Worm (Caenorhabditis elegans): Measurements from ENCODE around the gene R05D3.3.
A peak's percentile ranks its signal among the peaks of the same experiment; 100 is the strongest.

The R05D3.3 gene

ce11 chrIII:8392307-8392706, 28.5 kb downstream of the R05D3.3 start:
- TF ChIP-seq Y105C5A.15 (GFP tag; IDR thresholded peaks at IDR 0.05) = no peak
- TF ChIP-seq unc-62 (GFP tag; optimal IDR thresholded peaks at IDR 0.05 in 1 of 2) = peak in 1 of 2 experiments; percentile 4
- no peak for TF ChIP-seq unc-62 (tag; optimal IDR thresholded peaks at IDR 0.05)
- peak in 1 of 2 experiments; percentile 28 for TF ChIP-seq mdl-1 (tag; optimal IDR thresholded peaks at IDR 0.05)
- TF ChIP-seq hlh-30 (tag; optimal IDR thresholded peaks at IDR 0.05; ENCODE audit: insufficient read depth) = peak; percentile 85
- no peak; the same call in 1 of the 2 replicates for TF ChIP-seq ctbp-1 (GFP tag; IDR thresholded peaks at IDR 0.05)
- TF ChIP-seq fkh-10 (GFP tag; optimal IDR thresholded peaks at IDR 0.05) = peak; percentile 27
- TF ChIP-seq lsy-2 (tag; optimal IDR thresholded peaks at IDR 0.05) = peak; percentile 33 to 56
- TF ChIP-seq dmd-6 (GFP tag; IDR thresholded peaks at IDR 0.05) = peak; percentile 14; the same call in 1 of the 2 replicates

- TF ChIP-seq gei-8 (GFP tag; optimal IDR thresholded peaks at IDR 0.05) = no peak
- no peak for TF ChIP-seq nhr-102 (tag; optimal IDR thresholded peaks at IDR 0.05)
- peak in 1 of 2 experiments; percentile 18 for TF ChIP-seq lsy-2 (tag; optimal IDR thresholded peaks at IDR 0.05)
- no peak for TF ChIP-seq ZK546.5 (tag; optimal IDR thresholded peaks at IDR 0.05)
- peak; percentile 93 for TF ChIP-seq aha-1 (tag)
- TF ChIP-seq unc-62 (GFP tag; optimal IDR thresholded peaks at IDR 0.05 in 1 of 2) = peak in 1 of 2 experiments; percentile 26
- TF ChIP-seq unc-62 (tag; optimal IDR thresholded peaks at IDR 0.05) = no peak
These were observed 30.8 kb downstream of the R05D3.3 start, which contains the start of gene ZK353.10 for ce11 chrIII:8394374-8395302. Gene ZK353.10 (minus strand): TSS chrIII:8394424.

ce11 chrIII:8395685-8396084, 31.9 kb downstream of the R05D3.3 start, which contains the start of gene ZK353.3:
Gene ZK353.3 (plus strand): TSS chrIII:8395985.
- TF ChIP-seq nhr-42 (GFP tag; IDR thresholded peaks at IDR 0.05) (no peak), dmd-8 (GFP tag; IDR thresholded peaks at IDR 0.05) (no peak), set-16 (GFP tag; IDR thresholded peaks at IDR 0.05) (no peak), mep-1 (tag; optimal IDR thresholded peaks at IDR 0.05) (no peak), Y75B8A.6 (GFP tag; IDR thresholded peaks at IDR 0.05) (no peak), ceh-20 (GFP tag; IDR thresholded peaks at IDR 0.05) (no peak), hlh-30 (tag; optimal IDR thresholded peaks at IDR 0.05; ENCODE audit: insufficient read depth) (no peak)

ce11 chrIII:8398411-8398810, 34.6 kb downstream of the R05D3.3 start, which contains the start of gene ZK353.2:
Gene ZK353.2 (plus strand): TSS chrIII:8398711.
- no peak for TF ChIP-seq zfp-2 (tag; optimal IDR thresholded peaks at IDR 0.05)
- no peak for TF ChIP-seq daf-12 (tag; optimal IDR thresholded peaks at IDR 0.05)
- TF ChIP-seq mdl-1 (tag; optimal IDR thresholded peaks at IDR 0.05) = no peak
- TF ChIP-seq vab-7 (GFP tag; IDR thresholded peaks at IDR 0.05) = no peak
- no peak for TF ChIP-seq D1046.2 (GFP tag; IDR thresholded peaks at IDR 0.05)
- no peak for TF ChIP-seq egl-27 (tag; optimal IDR thresholded peaks at IDR 0.05)
- TF ChIP-seq zfp-3 (GFP tag; conservative IDR thresholded peaks at IDR 0.05) = no peak
- no peak for TF ChIP-seq nhr-6 (tag; optimal IDR thresholded peaks at IDR 0.05)
- no peak for TF ChIP-seq F49E8.2 (tag; optimal IDR thresholded peaks at IDR 0.05; ENCODE audit: borderline replicate concordance)
- no peak for TF ChIP-seq F44E2.7 (GFP tag; IDR thresholded peaks at IDR 0.05)
- no peak for TF ChIP-seq tag-97 (GFP tag; IDR thresholded peaks at IDR 0.05)

ce11 chrIII:8400478-8400877, 36.7 kb downstream of the R05D3.3 start:
- TF ChIP-seq spr-1 (tag; optimal IDR thresholded peaks at IDR 0.05) (no peak), nhr-77 (tag; optimal IDR thresholded peaks at IDR 0.05) (peak; percentile 39), nhr-48 (tag; optimal IDR thresholded peaks at IDR 0.05) (peak; percentile 28), nhr-28 (tag; optimal IDR thresholded peaks at IDR 0.05) (peak; percentile 73), dve-1 (tag; optimal IDR thresholded peaks at IDR 0.05; ENCODE audit: insufficient read depth) (peak; percentile 80), ceh-28 (tag; optimal IDR thresholded peaks at IDR 0.05) (no peak), mdl-1 (tag; optimal IDR thresholded peaks at IDR 0.05) (peak in 1 of 2 experiments; percentile 49), dmd-6 (GFP tag; IDR thresholded peaks at IDR 0.05) (peak; percentile 97), php-3 (GFP tag; IDR thresholded peaks at IDR 0.05) (peak; percentile 87), pqm-1 (tag; optimal IDR thresholded peaks at IDR 0.05) (peak; percentile 100), lsy-2 (tag; optimal IDR thresholded peaks at IDR 0.05) (peak in 1 of 2 experiments; percentile 8), gei-8 (GFP tag; optimal IDR thresholded peaks at IDR 0.05) (peak; percentile 44), hlh-30 (tag; optimal IDR thresholded peaks at IDR 0.05; ENCODE audit: insufficient read depth) (peak; percentile 7), mxl-3 (GFP tag; optimal IDR thresholded peaks at IDR 0.05) (peak; percentile 62), nhr-6 (tag; optimal IDR thresholded peaks at IDR 0.05) (no peak), mes-2 (tag; optimal IDR thresholded peaks at IDR 0.05; ENCODE audit: poor library complexity, severe bottlenecking) (peak; percentile 15), lin-13 (GFP tag; optimal IDR thresholded peaks at IDR 0.05) (no peak), hlh-11 (tag; optimal IDR thresholded peaks at IDR 0.05) (peak; percentile 82)
